Worm (Caenorhabditis elegans): Measurements from ENCODE around the gene gcna-1.

DNA sequence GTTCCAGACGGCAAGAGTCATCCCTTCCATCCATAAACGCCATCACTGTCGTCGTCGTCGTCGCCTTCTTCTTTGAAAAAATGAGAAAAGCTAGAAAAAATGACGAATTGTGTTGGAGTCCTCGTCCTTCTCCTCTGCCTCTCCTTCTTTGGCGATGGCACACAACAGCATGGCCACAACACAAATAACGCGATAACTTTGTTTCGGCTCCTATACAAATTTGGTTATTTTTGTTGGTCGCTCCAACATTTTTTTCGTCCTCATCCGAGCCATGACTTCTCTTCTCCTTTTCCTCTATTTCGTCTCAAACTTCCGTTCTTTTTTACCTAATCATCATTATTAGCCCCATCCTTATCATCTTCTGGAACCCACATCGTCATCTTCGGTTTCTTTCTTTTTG, 16.8 kb downstream of the gcna-1 start:
- no peak for TF ChIP-seq skn-1 (tag; optimal IDR thresholded peaks at IDR 0.05)
- no peak for TF ChIP-seq unc-62 (GFP tag; optimal IDR thresholded peaks at IDR 0.05)
- TF ChIP-seq nhr-237 (tag; optimal IDR thresholded peaks at IDR 0.05), result no peak
- no peak for TF ChIP-seq elt-3 (tag; optimal IDR thresholded peaks at IDR 0.05)
- no peak for TF ChIP-seq ztf-11 (tag; optimal IDR thresholded peaks at IDR 0.05)
- no peak for TF ChIP-seq pqm-1 (tag; optimal IDR thresholded peaks at IDR 0.05)
- no peak for TF ChIP-seq aly-2 (tag; optimal IDR thresholded peaks at IDR 0.05)

All from whole organism, L3 larva.